Fruit fly (Drosophila melanogaster) S2 (cell line): ENCODE measurements around the gene tgy.

Experiments
- CG8478 ChIP-seq: fragments of >200 bp; optimal IDR thresholded peaks from 2 replicates; lab custom pipeline; 2018
- CTCF ChIP-seq, 2 experiments: fragments of >200 bp; optimal IDR thresholded peaks; 2 replicates each; lab custom pipeline; 2018

DNA sequence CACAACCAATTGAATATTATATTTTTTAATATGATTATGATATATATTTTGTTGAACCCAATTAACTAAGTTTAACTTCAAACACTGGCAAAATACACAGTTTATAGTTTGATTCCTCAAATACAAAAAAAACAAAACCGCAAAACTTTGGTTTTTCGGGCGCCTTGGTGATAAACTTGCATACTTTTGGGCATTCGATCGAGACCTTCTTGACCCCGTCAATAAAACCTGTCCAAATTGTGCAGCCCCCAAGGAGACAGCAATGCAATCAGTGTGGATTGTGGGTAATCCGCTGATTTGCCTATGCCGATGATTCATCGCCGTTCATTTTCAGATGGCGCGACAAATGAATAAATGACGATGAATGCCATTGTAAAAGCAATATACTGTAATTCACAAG, 30.4 kb upstream of the tgy start:
- TF ChIP-seq CG8478, result no peak
- no peak for TF ChIP-seq CTCF (optimal IDR thresholded peaks at IDR 0.05; lab: Kevin White, UChicago)
